Fruit fly (Drosophila melanogaster) whole organism, pupa: ENCODE measurements around the gene CG8813.

Experiments used
- CG12605 ChIP-seq: fragments of 200-800 bp; sonication (Bioruptor generic); IDR thresholded peaks from 2 replicates; pipeline ENCODE4 v1.3.6; 2022; ENCODE audit warnings: missing biosample characterization, missing genetic modification characterization
- CG13204 ChIP-seq: fragments of 200-800 bp; sonication (Bioruptor generic); optimal IDR thresholded peaks from 2 replicates; lab custom pipeline; 2018; ENCODE audit warnings: missing biosample characterization, mild to moderate bottlenecking, missing genetic modification characterization, moderate library complexity
- CG14655 ChIP-seq: fragments of 200-800 bp; sonication (Bioruptor generic); optimal IDR thresholded peaks from 3 replicates; lab custom pipeline; 2017; ENCODE audit warnings: mild to moderate bottlenecking, missing biosample characterization, missing genetic modification reagents, missing genetic modification characterization
- CG15710 ChIP-seq: fragments of 200-800 bp; sonication (Bioruptor generic); optimal IDR thresholded peaks from 2 replicates; lab custom pipeline; 2018; ENCODE audit warnings: missing biosample characterization, mild to moderate bottlenecking, missing genetic modification characterization, moderate library complexity
- CG17806 ChIP-seq: fragments of 200-800 bp; sonication (Bioruptor generic); optimal IDR thresholded peaks from 2 replicates; lab custom pipeline; 2018; ENCODE audit warnings: missing biosample characterization, mild to moderate bottlenecking, missing genetic modification characterization, moderate library complexity
- CG32121 ChIP-seq: fragments of 200-800 bp; sonication (Bioruptor generic); IDR thresholded peaks from 2 replicates; pipeline ENCODE4 v1.3.6; 2022; ENCODE audit warnings: missing biosample characterization, missing genetic modification characterization
- CG9948 ChIP-seq: fragments of 200-800 bp; sonication (Bioruptor generic); optimal IDR thresholded peaks from 2 replicates; lab custom pipeline; 2018; ENCODE audit warnings: missing biosample characterization, mild to moderate bottlenecking, missing genetic modification characterization, moderate library complexity
- Pif1B ChIP-seq: fragments of 200-800 bp; sonication (Bioruptor generic); optimal IDR thresholded peaks from 3 replicates; lab custom pipeline; 2016; ENCODE audit warnings: missing biosample characterization, missing genetic modification characterization

dm6 chr2L:2873729-2874127 is 4.3 kb downstream of the CG8813 start:
- TF ChIP-seq CG9948 (tag; lab: Kevin White, UChicago) (no peak), CG13204 (no peak), CG12605 (no peak), CG17806 (tag; lab: Kevin White, UChicago) (no peak), CG32121 (GFP tag; lab: Robert Waterston, UW) (no peak), CG14655 (no peak), Pif1B (GFP tag; lab: Kevin White, UChicago) (no peak), CG15710 (tag; lab: Kevin White, UChicago) (no peak)
